Worm (Caenorhabditis elegans) whole organism, young adult: ENCODE measurements around the gene mltn-1.

Experiments used
- C17E4.6 ChIP-seq: fragments of 200-800 bp; sonication (Bioruptor generic); IDR thresholded peaks from 2 replicates; pipeline ENCODE4 v1.3.6; 2022; ENCODE audit warnings: missing genetic modification reagents, missing genetic modification characterization, missing compliant biosample characterization
- Y67H2A.10 ChIP-seq: fragments of 200-800 bp; sonication (Bioruptor generic); conservative IDR thresholded peaks from 2 replicates; pipeline ENCODE4 v1.3.6; 2022; ENCODE audit warnings: missing genetic modification reagents, missing genetic modification characterization, missing compliant biosample characterization
- Y95B8A.8 ChIP-seq: fragments of 200-800 bp; sonication (Bioruptor generic); IDR thresholded peaks from 2 replicates; pipeline ENCODE4 v1.3.6; 2022; ENCODE audit warnings: missing genetic modification reagents, missing genetic modification characterization, missing compliant biosample characterization
- attf-5 ChIP-seq: fragments of 200-800 bp; sonication (Bioruptor generic); optimal IDR thresholded peaks from 2 replicates; lab custom pipeline; 2018; ENCODE audit warnings: mild to moderate bottlenecking, missing genetic modification characterization, missing compliant biosample characterization
- dox-1 ChIP-seq: fragments of 200-800 bp; sonication (Bioruptor generic); IDR thresholded peaks from 2 replicates; pipeline ENCODE4 v1.3.6; 2022; ENCODE audit warnings: missing genetic modification reagents, missing genetic modification characterization, missing compliant biosample characterization
- ekl-4 ChIP-seq: fragments of 200-800 bp; sonication (Bioruptor generic); IDR thresholded peaks from 2 replicates; pipeline ENCODE4 v1.3.6; 2022; ENCODE audit warnings: missing genetic modification reagents, missing genetic modification characterization, missing compliant biosample characterization
- lsy-27 ChIP-seq: sonication (generic microtip); optimal IDR thresholded peaks from 2 replicates; lab custom pipeline; 2017; ENCODE audit warnings: missing genetic modification characterization, mild to moderate bottlenecking, missing compliant biosample characterization, antibody characterized with exemption, missing genotype, borderline replicate concordance; ENCODE audit not compliant: insufficient read depth
- madf-3 ChIP-seq: fragments of 200-800 bp; sonication (Bioruptor generic); IDR thresholded peaks from 2 replicates; pipeline ENCODE4 v1.3.6; 2022; ENCODE audit warnings: missing genetic modification reagents, missing genetic modification characterization, missing compliant biosample characterization
- nhr-179 ChIP-seq: sonication (generic microtip); optimal IDR thresholded peaks from 2 replicates; lab custom pipeline; 2016; ENCODE audit warnings: mild to moderate bottlenecking, missing genetic modification characterization, missing compliant biosample characterization
- rec-8 ChIP-seq, 2 experiments: sonication (generic microtip); optimal IDR thresholded peaks; 2 replicates each; lab custom pipeline; 2016; ENCODE audit warnings: mild to moderate bottlenecking in 2 of 2, missing genetic modification characterization in 2 of 2, missing genetic modification reagents in 2 of 2, missing genotype in 2 of 2, missing biosample characterization in 1 of 2, missing compliant biosample characterization in 1 of 2, moderate library complexity in 1 of 2
- unc-62 ChIP-seq: fragments of 150-350 bp; optimal IDR thresholded peaks from 2 replicates; lab custom pipeline; 2014; ENCODE audit warnings: missing biosample characterization, missing genetic modification reagents, missing genetic modification characterization

DNA sequence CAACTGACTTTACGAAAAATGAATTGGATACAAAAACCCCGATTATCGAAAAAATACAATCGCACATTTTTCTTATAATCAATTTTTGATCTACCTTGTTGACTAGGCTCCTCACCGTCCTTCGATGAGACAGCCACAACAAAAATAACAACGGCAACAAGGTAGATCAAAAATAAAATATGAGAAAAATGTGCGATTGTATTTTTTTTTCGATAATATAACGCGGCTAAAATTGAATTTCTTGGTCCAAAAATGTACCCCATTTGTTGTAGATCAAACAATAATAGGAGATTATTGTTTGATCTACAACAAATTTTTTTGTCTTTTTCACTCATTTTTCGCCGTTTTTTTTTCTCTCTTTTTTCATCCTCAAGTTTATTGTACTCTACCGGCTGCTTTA, 14.4 kb downstream of the mltn-1 start:
- TF ChIP-seq C17E4.6 (GFP tag; lab: Robert Waterston, UW) (no peak), Y95B8A.8 (GFP tag; lab: Robert Waterston, UW) (no peak), attf-5 (GFP tag; lab: Kevin White, UChicago) (no peak), ekl-4 (GFP tag; lab: Robert Waterston, UW) (no peak), unc-62 (GFP tag; lab: Kevin White, UChicago) (no peak), lsy-27 (tag; lab: Kevin White, UChicago) (no peak), rec-8 (tag; optimal IDR thresholded peaks at IDR 0.05; lab: Kevin White, UChicago) (no peak), nhr-179 (tag; lab: Kevin White, UChicago) (no peak), dox-1 (no peak), Y67H2A.10 (GFP tag; lab: Robert Waterston, UW) (no peak), madf-3 (GFP tag; lab: Robert Waterston, UW) (no peak)
